Worm (Caenorhabditis elegans) whole organism, L4 larva: ENCODE results near the gene nex-4.

Source experiments
- ceh-44 ChIP-seq: fragments of 200-800 bp; sonication (Bioruptor generic); IDR thresholded peaks from 2 replicates; pipeline ENCODE4 v1.3.6; 2022; ENCODE audit warnings: missing genetic modification reagents, missing genetic modification characterization, missing compliant biosample characterization
- fkh-10 ChIP-seq: fragments of 150-350 bp; optimal IDR thresholded peaks from 2 replicates; lab custom pipeline; 2014; ENCODE audit warnings: missing biosample characterization, missing genetic modification reagents, missing genetic modification characterization
- sdz-12 ChIP-seq: fragments of 200-800 bp; sonication (Bioruptor generic); optimal IDR thresholded peaks from 2 replicates; lab custom pipeline; 2018; ENCODE audit warnings: mild to moderate bottlenecking, missing genetic modification characterization, missing compliant biosample characterization

ce11 chrV:4823683-4824391 lies 27.4 kb upstream of the nex-4 start:
- TF ChIP-seq fkh-10 (GFP tag; lab: Kevin White, UChicago) (no peak), sdz-12 (no peak), ceh-44 (GFP tag; lab: Robert Waterston, UW) (no peak)
